Fruit fly (Drosophila melanogaster) whole organism, embryonic: Measurements from ENCODE around the gene cue.
A peak's percentile ranks its signal among the peaks of the same experiment; 100 is the strongest.

Experiments used
- Abd-B ChIP-seq: fragments of 200-800 bp; sonication (Bioruptor generic); optimal IDR thresholded peaks from 2 replicates; lab custom pipeline; 2018; ENCODE audit warnings: missing biosample characterization, mild to moderate bottlenecking, missing genetic modification characterization, moderate library complexity
- CG11093 ChIP-seq: fragments of 200-800 bp; sonication (Bioruptor generic); IDR thresholded peaks from 3 replicates; pipeline ENCODE4 v1.3.6; 2022; ENCODE audit warnings: missing biosample characterization, missing genetic modification characterization
- CG13123 ChIP-seq: fragments of 200-800 bp; sonication (Bioruptor generic); optimal IDR thresholded peaks from 2 replicates; lab custom pipeline; 2016; ENCODE audit warnings: missing biosample characterization, missing genetic modification characterization
- CG13296 ChIP-seq: fragments of 200-800 bp; sonication (Bioruptor generic); optimal IDR thresholded peaks from 3 replicates; lab custom pipeline; 2018; ENCODE audit warnings: missing biosample characterization, mild to moderate bottlenecking, missing genetic modification characterization
- CG13894 ChIP-seq: fragments of 200-800 bp; sonication (Bioruptor generic); optimal IDR thresholded peaks from 3 replicates; lab custom pipeline; 2018; ENCODE audit warnings: missing biosample characterization, mild to moderate bottlenecking, missing genetic modification characterization, moderate library complexity
- CG14965 ChIP-seq: fragments of 200-800 bp; sonication (Bioruptor generic); optimal IDR thresholded peaks from 2 replicates; lab custom pipeline; 2016; ENCODE audit warnings: missing biosample characterization, missing genetic modification characterization, borderline replicate concordance
- CG17328 ChIP-seq: fragments of 200-800 bp; sonication (Bioruptor generic); IDR thresholded peaks from 2 replicates; pipeline ENCODE4 v1.3.6; 2022; ENCODE audit warnings: missing biosample characterization, missing genetic modification characterization
- CG17912 ChIP-seq: fragments of 200-800 bp; sonication (Bioruptor generic); optimal IDR thresholded peaks from 2 replicates; lab custom pipeline; 2018; ENCODE audit warnings: missing biosample characterization, mild to moderate bottlenecking, missing genetic modification characterization
- CG1832 ChIP-seq: fragments of 200-800 bp; sonication (Bioruptor generic); optimal IDR thresholded peaks from 2 replicates; lab custom pipeline; 2017; ENCODE audit warnings: missing biosample characterization, mild to moderate bottlenecking, missing genetic modification characterization, inconsistent platforms
- CG2116 ChIP-seq: fragments of 200-800 bp; sonication (Bioruptor generic); optimal IDR thresholded peaks from 3 replicates; lab custom pipeline; 2018; ENCODE audit warnings: missing biosample characterization, mild to moderate bottlenecking, missing genetic modification characterization
- CG3281 ChIP-seq: fragments of 200-800 bp; sonication (Bioruptor generic); optimal IDR thresholded peaks from 3 replicates; lab custom pipeline; 2017; ENCODE audit warnings: missing biosample characterization, mild to moderate bottlenecking, missing genetic modification characterization
- CG33213 ChIP-seq: fragments of 200-800 bp; sonication (Bioruptor generic); optimal IDR thresholded peaks from 3 replicates; lab custom pipeline; 2016; ENCODE audit warnings: missing biosample characterization, missing genetic modification characterization
- CG34224 ChIP-seq: fragments of 200-800 bp; sonication (Bioruptor generic); IDR thresholded peaks from 3 replicates; pipeline ENCODE4 v1.3.6; 2022; ENCODE audit warnings: missing biosample characterization, missing genetic modification characterization; ENCODE audit not compliant: partially characterized antibody
- CG42726 ChIP-seq: fragments of 200-800 bp; sonication (Bioruptor generic); IDR thresholded peaks from 2 replicates; pipeline ENCODE4 v1.3.6; 2022; ENCODE audit warnings: missing biosample characterization, missing genetic modification characterization; ENCODE audit not compliant: partially characterized antibody
- CG5180 ChIP-seq: fragments of 200-800 bp; sonication (Bioruptor generic); optimal IDR thresholded peaks from 3 replicates; lab custom pipeline; 2017; ENCODE audit warnings: missing biosample characterization, missing genetic modification characterization, mild to moderate bottlenecking, moderate library complexity, missing genetic modification reagents
- CG5953 ChIP-seq: fragments of 200-800 bp; sonication (Bioruptor generic); IDR thresholded peaks from 2 replicates; pipeline ENCODE4 v1.3.6; 2022; ENCODE audit warnings: missing biosample characterization, missing genetic modification characterization
- CG7987 ChIP-seq: fragments of 200-800 bp; sonication (Bioruptor generic); optimal IDR thresholded peaks from 2 replicates; lab custom pipeline; 2018; ENCODE audit warnings: missing biosample characterization, mild to moderate bottlenecking, missing genetic modification characterization, moderate library complexity
- CG9797 ChIP-seq: fragments of 200-800 bp; sonication (Bioruptor generic); optimal IDR thresholded peaks from 3 replicates; lab custom pipeline; 2018; ENCODE audit warnings: missing biosample characterization, mild to moderate bottlenecking, missing genetic modification characterization
- CoRest ChIP-seq: fragments of 200-800 bp; sonication (Bioruptor generic); optimal IDR thresholded peaks from 3 replicates; lab custom pipeline; 2018; ENCODE audit warnings: missing biosample characterization, mild to moderate bottlenecking, missing genetic modification characterization, moderate library complexity
- Dref ChIP-seq: fragments of 200-800 bp; sonication (Bioruptor generic); IDR thresholded peaks from 2 replicates; pipeline ENCODE4 v1.3.6; 2022; ENCODE audit warnings: missing biosample characterization, missing genetic modification characterization
- Drgx ChIP-seq: fragments of 200-800 bp; sonication (Bioruptor generic); IDR thresholded peaks from 2 replicates; pipeline ENCODE4 v1.3.6; 2022; ENCODE audit warnings: missing biosample characterization, missing genetic modification characterization
- H15 ChIP-seq: fragments of 200-800 bp; sonication (Bioruptor generic); IDR thresholded peaks from 3 replicates; pipeline ENCODE4 v1.3.6; 2022; ENCODE audit warnings: missing biosample characterization, missing genetic modification characterization
- Hey ChIP-seq: fragments of 200-800 bp; sonication (Bioruptor generic); optimal IDR thresholded peaks from 3 replicates; lab custom pipeline; 2018; ENCODE audit warnings: missing biosample characterization, mild to moderate bottlenecking, missing genetic modification characterization
- Hmr ChIP-seq: fragments of 200-800 bp; sonication (Bioruptor generic); optimal IDR thresholded peaks from 3 replicates; lab custom pipeline; 2017; ENCODE audit warnings: mild to moderate bottlenecking, missing biosample characterization, missing genetic modification reagents, missing genetic modification characterization
- Hr39 ChIP-seq: fragments of >200 bp; optimal IDR thresholded peaks from 2 replicates; lab custom pipeline; 2017
- Hsf ChIP-seq: fragments of 200-800 bp; sonication (Bioruptor generic); optimal IDR thresholded peaks from 3 replicates; lab custom pipeline; 2016; ENCODE audit warnings: missing biosample characterization, missing genetic modification characterization
- Nf-YB ChIP-seq: fragments of 200-800 bp; sonication (Bioruptor generic); optimal IDR thresholded peaks from 3 replicates; lab custom pipeline; 2019; ENCODE audit warnings: missing biosample characterization, mild to moderate bottlenecking, missing genetic modification characterization, moderate library complexity
- Rx ChIP-seq: fragments of 200-800 bp; sonication (Bioruptor generic); IDR thresholded peaks from 2 replicates; pipeline ENCODE4 v1.3.6; 2022; ENCODE audit warnings: missing biosample characterization, missing genetic modification characterization
- Ssrp ChIP-seq: fragments of 200-800 bp; sonication (Bioruptor generic); optimal IDR thresholded peaks from 2 replicates; lab custom pipeline; 2018; ENCODE audit warnings: missing biosample characterization, mild to moderate bottlenecking, missing genetic modification characterization, moderate library complexity
- Stat92E ChIP-seq, 3 experiments: fragments of >200 bp in 2 of 3; fragments of 200-800 bp in 1 of 3; sonication (Bioruptor generic) in 1 of 3; optimal IDR thresholded peaks; 2 replicates each; lab custom pipeline; 2017 to 2019; ENCODE audit warnings: missing biosample characterization in 3 of 3, missing genetic modification characterization in 3 of 3, mild to moderate bottlenecking in 1 of 3, moderate library complexity in 1 of 3
- aop ChIP-seq: fragments of 200-800 bp; sonication (Bioruptor generic); IDR thresholded peaks from 2 replicates; pipeline ENCODE4 v1.3.6; 2022; ENCODE audit warnings: missing biosample characterization, missing genetic modification characterization
- ash1 ChIP-seq: fragments of 200-800 bp; sonication (Bioruptor generic); optimal IDR thresholded peaks from 2 replicates; lab custom pipeline; 2018; ENCODE audit warnings: missing biosample characterization, mild to moderate bottlenecking, missing genetic modification characterization
- br ChIP-seq: fragments of >200 bp; optimal IDR thresholded peaks from 2 replicates; lab custom pipeline; 2017
- cad ChIP-seq: fragments of >200 bp; optimal IDR thresholded peaks from 2 replicates; lab custom pipeline; 2017; ENCODE audit warnings: missing biosample characterization, missing genetic modification characterization
- dan ChIP-seq: fragments of 200-800 bp; sonication (Bioruptor generic); IDR thresholded peaks from 2 replicates; pipeline ENCODE4 v1.3.6; 2022; ENCODE audit warnings: missing biosample characterization, missing genetic modification characterization
- dimm ChIP-seq: fragments of 200-800 bp; sonication (Bioruptor generic); IDR thresholded peaks from 2 replicates; pipeline ENCODE4 v1.3.6; 2022; ENCODE audit warnings: missing biosample characterization, missing genetic modification characterization
- dpn ChIP-seq, 2 experiments: fragments of 200-800 bp; sonication (Bioruptor generic); optimal IDR thresholded peaks; 3 replicates each; lab custom pipeline; 2016; ENCODE audit warnings: missing biosample characterization in 2 of 2, missing genetic modification characterization in 2 of 2
- emc ChIP-seq: fragments of 200-800 bp; sonication (Bioruptor generic); optimal IDR thresholded peaks from 2 replicates; lab custom pipeline; 2016; ENCODE audit warnings: missing biosample characterization, missing genetic modification characterization
- gro ChIP-seq: fragments of 200-800 bp; sonication (Bioruptor generic); optimal IDR thresholded peaks from 2 replicates; lab custom pipeline; 2016; ENCODE audit warnings: missing biosample characterization, missing genetic modification characterization
- hkb ChIP-seq, 2 experiments: fragments of 200-800 bp in 1 of 2; fragments of >200 bp in 1 of 2; sonication (Bioruptor generic) in 1 of 2; IDR thresholded peaks in 1 of 2; optimal IDR thresholded peaks in 1 of 2; 2 replicates each; pipeline versions ENCODE4 v1.3.6 to Lab custom; 2017 to 2022; ENCODE audit warnings: missing biosample characterization in 1 of 2, missing genetic modification characterization in 1 of 2
- jigr1 ChIP-seq: fragments of 200-800 bp; sonication (Bioruptor generic); IDR thresholded peaks from 3 replicates; pipeline ENCODE4 v1.3.6; 2022; ENCODE audit warnings: missing biosample characterization, missing genetic modification characterization
- lbe ChIP-seq: fragments of 200-800 bp; sonication (Bioruptor generic); optimal IDR thresholded peaks from 2 replicates; lab custom pipeline; 2016; ENCODE audit warnings: missing biosample characterization, mild to moderate bottlenecking, missing genetic modification characterization
- lov ChIP-seq, 2 experiments: fragments of 200-800 bp in 1 of 2; fragments of >200 bp in 1 of 2; sonication (Bioruptor generic) in 1 of 2; IDR thresholded peaks in 1 of 2; optimal IDR thresholded peaks in 1 of 2; 2 replicates in 1 of 2; 3 replicates in 1 of 2; pipeline versions ENCODE4 v1.3.6 to Lab custom; 2017 to 2022; ENCODE audit warnings: missing biosample characterization in 1 of 2, missing genetic modification characterization in 1 of 2
- ro ChIP-seq: fragments of 200-800 bp; sonication (Bioruptor generic); IDR thresholded peaks from 2 replicates; pipeline ENCODE4 v1.3.6; 2022; ENCODE audit warnings: missing biosample characterization, missing genetic modification characterization
- slou ChIP-seq: fragments of 200-800 bp; sonication (Bioruptor generic); optimal IDR thresholded peaks from 3 replicates; lab custom pipeline; 2016; ENCODE audit warnings: missing biosample characterization, missing genetic modification characterization
- ssp ChIP-seq: fragments of 200-800 bp; sonication (Bioruptor generic); IDR thresholded peaks from 2 replicates; pipeline ENCODE4 v1.3.6; 2022; ENCODE audit warnings: missing biosample characterization, missing genetic modification characterization
- tna ChIP-seq: fragments of 200-800 bp; sonication (Bioruptor generic); IDR thresholded peaks from 2 replicates; pipeline ENCODE4 v1.3.6; 2022; ENCODE audit warnings: missing biosample characterization, missing genetic modification characterization; ENCODE audit not compliant: partially characterized antibody
- trem ChIP-seq: fragments of 200-800 bp; optimal IDR thresholded peaks from 3 replicates; lab custom pipeline; 2019; ENCODE audit warnings: missing biosample characterization, mild to moderate bottlenecking, missing genetic modification characterization, moderate library complexity
- unpg ChIP-seq: fragments of 200-800 bp; sonication (Bioruptor generic); optimal IDR thresholded peaks from 3 replicates; lab custom pipeline; 2018; ENCODE audit warnings: missing biosample characterization, mild to moderate bottlenecking, missing genetic modification characterization, moderate library complexity
- yki ChIP-seq: fragments of >200 bp; optimal IDR thresholded peaks from 3 replicates; lab custom pipeline; 2018
- z ChIP-seq: fragments of 200-800 bp; sonication (Bioruptor generic); IDR thresholded peaks from 3 replicates; pipeline ENCODE4 v1.3.6; 2022; ENCODE audit warnings: missing biosample characterization, missing genetic modification characterization

Gene cue

DNA sequence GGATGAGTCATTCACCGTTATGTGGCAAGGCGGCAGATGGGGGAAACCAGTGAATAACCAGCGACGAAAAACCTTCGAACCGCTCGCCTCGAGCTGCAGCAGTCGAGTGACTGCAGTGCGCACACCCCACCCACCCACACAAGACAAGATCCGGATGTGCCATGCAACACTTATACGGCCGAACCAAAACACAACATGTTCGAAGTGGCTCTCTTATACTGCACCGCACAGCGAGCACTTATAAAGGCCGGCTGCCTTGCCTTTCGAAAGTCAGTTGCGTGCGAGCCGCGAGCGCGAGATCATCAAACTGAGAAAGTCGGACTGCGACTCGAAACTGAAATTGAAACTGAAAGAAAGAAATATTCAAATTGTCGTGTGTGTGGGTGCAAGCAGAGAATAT lies 53.5 kb downstream of the cue start, which contains the start of gene rho (continued):
- TF ChIP-seq Hey (tag; lab: Kevin White, UChicago), result no peak
- peak; percentile 16 for TF ChIP-seq aop (GFP tag; lab: Robert Waterston, UW)
- no peak for TF ChIP-seq yki (lab: Kevin White, UChicago)
- no peak for TF ChIP-seq br (lab: Kevin White, UChicago)
- TF ChIP-seq CG3281, result peak; percentile 26
- no peak for TF ChIP-seq dan (GFP tag; lab: Robert Waterston, UW)
- peak in 1 of 3 experiments; percentile 22 for TF ChIP-seq Stat92E (GFP tag; optimal IDR thresholded peaks at IDR 0.05; lab: Kevin White, UChicago)
- TF ChIP-seq tna, result no peak; the same call in 1 of the 2 replicates
- TF ChIP-seq trem (tag; lab: Kevin White, UChicago), result peak; percentile 21
- TF ChIP-seq CG17912 (GFP tag; lab: Kevin White, UChicago), result no peak
- TF ChIP-seq CG17328, result peak; percentile 31; the same call in 1 of the 2 replicates
- TF ChIP-seq gro, result no peak
- peak; percentile 32 for TF ChIP-seq CG7987 (GFP tag; lab: Kevin White, UChicago)
- no peak for TF ChIP-seq CG14965 (GFP tag; lab: Kevin White, UChicago)
- peak; percentile 50; the same call in 1 of the 3 replicates for TF ChIP-seq z (GFP tag; lab: Robert Waterston, UW)
- TF ChIP-seq Hsf (GFP tag; lab: Kevin White, UChicago), result no peak
- peak; percentile 63 for TF ChIP-seq CG5953 (GFP tag; lab: Robert Waterston, UW)
- no peak for TF ChIP-seq ro (GFP tag; lab: Robert Waterston, UW)
- TF ChIP-seq cad (GFP tag; lab: Kevin White, UChicago), result no peak
- no peak for TF ChIP-seq ssp (GFP tag; lab: Robert Waterston, UW)
- TF ChIP-seq CG5180 (GFP tag; lab: Kevin White, UChicago), result peak; percentile 100
- TF ChIP-seq lbe (GFP tag; lab: Kevin White, UChicago), result no peak
- no peak for TF ChIP-seq CG13894 (tag; lab: Kevin White, UChicago)
- TF ChIP-seq CG1832 (GFP tag; lab: Kevin White, UChicago), result no peak
- no peak for TF ChIP-seq jigr1 (GFP tag; lab: Robert Waterston, UW)
- TF ChIP-seq CoRest (tag; lab: Kevin White, UChicago), result no peak
- no peak for TF ChIP-seq CG11093 (GFP tag; lab: Robert Waterston, UW)
- peak; percentile 31 for TF ChIP-seq Hmr (GFP tag; lab: Kevin White, UChicago)
- TF ChIP-seq CG9797 (GFP tag; lab: Kevin White, UChicago), result no peak
- peak; percentile 18 for TF ChIP-seq Nf-YB (GFP tag; lab: Kevin White, UChicago)
- TF ChIP-seq dpn (GFP tag; optimal IDR thresholded peaks at IDR 0.05; lab: Kevin White, UChicago), result peak in 1 of 2 experiments; percentile 22
- TF ChIP-seq CG2116, result no peak
- peak; percentile 63; the same call in 1 of the 2 replicates for TF ChIP-seq CG42726 (GFP tag; lab: Robert Waterston, UW)
- TF ChIP-seq ash1 (GFP tag; lab: Kevin White, UChicago), result no peak
- TF ChIP-seq slou, result no peak
- peak; percentile 15 for TF ChIP-seq CG13123 (GFP tag; lab: Kevin White, UChicago)
- no peak for TF ChIP-seq hkb (optimal IDR thresholded peaks at IDR 0.05; lab: Kevin White, UChicago)
- TF ChIP-seq hkb (GFP tag; IDR thresholded peaks at IDR 0.05; lab: Robert Waterston, UW), result no peak
- TF ChIP-seq Dref (GFP tag; lab: Robert Waterston, UW), result no peak
- no peak for TF ChIP-seq lov (optimal IDR thresholded peaks at IDR 0.05; lab: Kevin White, UChicago)
- 0 out of 3 replicates have a peak, but pooled peaks have one; percentile 24 for TF ChIP-seq lov (GFP tag; IDR thresholded peaks at IDR 0.05; lab: Robert Waterston, UW)
- no peak for TF ChIP-seq CG13296
- peak; percentile 29 for TF ChIP-seq CG33213
- no peak for TF ChIP-seq Rx (GFP tag; lab: Robert Waterston, UW)
- TF ChIP-seq CG34224 (GFP tag; lab: Robert Waterston, UW), result no peak
- TF ChIP-seq emc (GFP tag; lab: Kevin White, UChicago), result no peak
- no peak for TF ChIP-seq H15 (GFP tag; lab: Robert Waterston, UW)
- TF ChIP-seq Ssrp (tag; lab: Kevin White, UChicago), result no peak
- TF ChIP-seq Abd-B (GFP tag; lab: Kevin White, UChicago), result no peak
- no peak for TF ChIP-seq dimm (GFP tag; lab: Robert Waterston, UW)
- TF ChIP-seq Hr39, result no peak
- peak; percentile 48 for TF ChIP-seq unpg (GFP tag; lab: Kevin White, UChicago)
- peak; percentile 51 for TF ChIP-seq Drgx (GFP tag; lab: Robert Waterston, UW)
